Fruit fly (Drosophila melanogaster) whole organism, embryonic: ENCODE results near the gene CG12784.

Source experiments
- Abd-B ChIP-seq: fragments of 200-800 bp; sonication (Bioruptor generic); optimal IDR thresholded peaks from 2 replicates; lab custom pipeline; 2018; ENCODE audit warnings: missing biosample characterization, mild to moderate bottlenecking, missing genetic modification characterization, moderate library complexity
- Bteb2 ChIP-seq: fragments of 200-800 bp; sonication (Bioruptor generic); optimal IDR thresholded peaks from 2 replicates; lab custom pipeline; 2016; ENCODE audit warnings: missing biosample characterization, missing genetic modification characterization
- CG11085 ChIP-seq: fragments of 200-800 bp; sonication (Bioruptor generic); IDR thresholded peaks from 2 replicates; pipeline ENCODE4 v1.3.6; 2022; ENCODE audit warnings: missing biosample characterization, missing genetic modification characterization
- CG15011 ChIP-seq: fragments of 200-800 bp; sonication (Bioruptor generic); optimal IDR thresholded peaks from 3 replicates; lab custom pipeline; 2018; ENCODE audit warnings: missing biosample characterization, mild to moderate bottlenecking, missing genetic modification characterization
- CG17361 ChIP-seq: fragments of 200-800 bp; sonication (Bioruptor generic); IDR thresholded peaks from 3 replicates; pipeline ENCODE4 v1.3.6; 2022; ENCODE audit warnings: missing biosample characterization, missing genetic modification characterization
- CG17612 ChIP-seq: fragments of 200-800 bp; sonication (Bioruptor generic); IDR thresholded peaks from 2 replicates; pipeline ENCODE4 v1.3.6; 2022; ENCODE audit warnings: missing biosample characterization, missing genetic modification characterization
- CG18476 ChIP-seq: fragments of 200-800 bp; sonication (Bioruptor generic); optimal IDR thresholded peaks from 2 replicates; lab custom pipeline; 2016; ENCODE audit warnings: missing biosample characterization, mild to moderate bottlenecking, missing genetic modification characterization
- CG18764 ChIP-seq: fragments of 200-800 bp; sonication (Bioruptor generic); optimal IDR thresholded peaks from 3 replicates; lab custom pipeline; 2016; ENCODE audit warnings: missing biosample characterization, missing genetic modification characterization
- CG33213 ChIP-seq: fragments of 200-800 bp; sonication (Bioruptor generic); optimal IDR thresholded peaks from 3 replicates; lab custom pipeline; 2016; ENCODE audit warnings: missing biosample characterization, missing genetic modification characterization
- CG3407 ChIP-seq: fragments of 200-800 bp; sonication (Bioruptor generic); optimal IDR thresholded peaks from 2 replicates; lab custom pipeline; 2018; ENCODE audit warnings: missing biosample characterization, mild to moderate bottlenecking, missing genetic modification characterization
- CG3838 ChIP-seq: fragments of 200-800 bp; sonication (Bioruptor generic); optimal IDR thresholded peaks from 3 replicates; lab custom pipeline; 2016; ENCODE audit warnings: missing biosample characterization, missing genetic modification characterization
- CG4404 ChIP-seq: fragments of 200-800 bp; sonication (Bioruptor generic); IDR thresholded peaks from 2 replicates; pipeline ENCODE4 v1.3.6; 2022; ENCODE audit warnings: missing biosample characterization, missing genetic modification characterization
- CG4707 ChIP-seq: fragments of 200-800 bp; sonication (Bioruptor generic); optimal IDR thresholded peaks from 2 replicates; lab custom pipeline; 2018; ENCODE audit warnings: missing biosample characterization, mild to moderate bottlenecking, missing genetic modification characterization, moderate library complexity
- CG6683 ChIP-seq: fragments of 200-800 bp; sonication (Bioruptor generic); optimal IDR thresholded peaks from 2 replicates; lab custom pipeline; 2017; ENCODE audit warnings: missing biosample characterization, mild to moderate bottlenecking, missing genetic modification characterization, missing genetic modification reagents
- CG7271 ChIP-seq: fragments of 200-800 bp; sonication (Bioruptor generic); optimal IDR thresholded peaks from 2 replicates; lab custom pipeline; 2018; ENCODE audit warnings: missing biosample characterization, mild to moderate bottlenecking, missing genetic modification characterization, moderate library complexity
- CG8290 ChIP-seq, 3 experiments: fragments of 200-800 bp; sonication (Bioruptor generic); optimal IDR thresholded peaks; 2 replicates each; lab custom pipeline; 2016 to 2019; ENCODE audit warnings: missing biosample characterization in 3 of 3, missing genetic modification characterization in 3 of 3, mild to moderate bottlenecking in 2 of 3, moderate library complexity in 1 of 3
- CG8359 ChIP-seq: fragments of 200-800 bp; sonication (Bioruptor generic); optimal IDR thresholded peaks from 2 replicates; lab custom pipeline; 2017; ENCODE audit warnings: missing biosample characterization, mild to moderate bottlenecking, missing genetic modification characterization, borderline replicate concordance
- CG9797 ChIP-seq: fragments of 200-800 bp; sonication (Bioruptor generic); optimal IDR thresholded peaks from 3 replicates; lab custom pipeline; 2018; ENCODE audit warnings: missing biosample characterization, mild to moderate bottlenecking, missing genetic modification characterization
- D19A ChIP-seq: fragments of 200-800 bp; optimal IDR thresholded peaks from 3 replicates; lab custom pipeline; 2019; ENCODE audit warnings: missing biosample characterization, mild to moderate bottlenecking, missing genetic modification characterization, moderate library complexity
- Dip3 ChIP-seq: fragments of 200-800 bp; sonication (Bioruptor generic); optimal IDR thresholded peaks from 3 replicates; lab custom pipeline; 2016; ENCODE audit warnings: missing biosample characterization, missing genetic modification characterization
- Doc3 ChIP-seq: fragments of 200-800 bp; sonication (Bioruptor generic); IDR thresholded peaks from 3 replicates; pipeline ENCODE4 v1.3.6; 2022; ENCODE audit warnings: missing biosample characterization, missing genetic modification characterization; ENCODE audit not compliant: partially characterized antibody
- E2f2 ChIP-seq: fragments of 200-800 bp; sonication (Bioruptor generic); IDR thresholded peaks from 2 replicates; pipeline ENCODE4 v1.3.6; 2022; ENCODE audit warnings: missing biosample characterization, missing genetic modification characterization
- Gsc ChIP-seq: fragments of 200-800 bp; sonication (Bioruptor generic); IDR thresholded peaks from 2 replicates; pipeline ENCODE4 v1.3.6; 2022; ENCODE audit warnings: missing biosample characterization, missing genetic modification characterization
- H2.0 ChIP-seq: fragments of 200-800 bp; sonication (Bioruptor generic); IDR thresholded peaks from 2 replicates; pipeline ENCODE4 v1.3.6; 2022; ENCODE audit warnings: missing biosample characterization, missing genetic modification characterization
- Hand ChIP-seq: fragments of 200-800 bp; sonication (Bioruptor generic); optimal IDR thresholded peaks from 2 replicates; lab custom pipeline; 2017; ENCODE audit warnings: mild to moderate bottlenecking, missing biosample characterization, missing genetic modification reagents, missing genetic modification characterization
- Hey ChIP-seq: fragments of 200-800 bp; sonication (Bioruptor generic); optimal IDR thresholded peaks from 3 replicates; lab custom pipeline; 2018; ENCODE audit warnings: missing biosample characterization, mild to moderate bottlenecking, missing genetic modification characterization
- Nf-YB ChIP-seq: fragments of 200-800 bp; sonication (Bioruptor generic); optimal IDR thresholded peaks from 3 replicates; lab custom pipeline; 2019; ENCODE audit warnings: missing biosample characterization, mild to moderate bottlenecking, missing genetic modification characterization, moderate library complexity
- Oaz ChIP-seq: fragments of 200-800 bp; sonication (Bioruptor generic); IDR thresholded peaks from 2 replicates; pipeline ENCODE4 v1.3.6; 2022; ENCODE audit warnings: missing biosample characterization, missing genetic modification characterization
- Rfx ChIP-seq: fragments of 200-800 bp; sonication (Bioruptor generic); IDR thresholded peaks from 2 replicates; pipeline ENCODE4 v1.3.6; 2022; ENCODE audit warnings: missing biosample characterization, missing genetic modification characterization
- bigmax ChIP-seq: fragments of 200-800 bp; sonication (Bioruptor generic); optimal IDR thresholded peaks from 2 replicates; lab custom pipeline; 2018; ENCODE audit warnings: missing biosample characterization, mild to moderate bottlenecking, missing genetic modification characterization
- cas ChIP-seq: fragments of 200-800 bp; sonication (Bioruptor generic); IDR thresholded peaks from 2 replicates; pipeline ENCODE4 v1.3.6; 2022; ENCODE audit warnings: missing biosample characterization, missing genetic modification characterization
- croc ChIP-seq: fragments of 200-800 bp; sonication (Bioruptor generic); conservative IDR thresholded peaks from 3 replicates; pipeline ENCODE4 v1.3.6; 2022; ENCODE audit warnings: missing biosample characterization, missing genetic modification characterization
- da ChIP-seq: fragments of 200-800 bp; sonication (Bioruptor generic); optimal IDR thresholded peaks from 2 replicates; lab custom pipeline; 2016; ENCODE audit warnings: missing biosample characterization, missing genetic modification characterization
- dan ChIP-seq: fragments of 200-800 bp; sonication (Bioruptor generic); IDR thresholded peaks from 2 replicates; pipeline ENCODE4 v1.3.6; 2022; ENCODE audit warnings: missing biosample characterization, missing genetic modification characterization
- en ChIP-seq: fragments of 200-800 bp; sonication (Bioruptor generic); optimal IDR thresholded peaks from 2 replicates; lab custom pipeline; 2016; ENCODE audit warnings: missing biosample characterization, missing genetic modification characterization
- fru ChIP-seq: fragments of >200 bp; optimal IDR thresholded peaks from 2 replicates; lab custom pipeline; 2017
- gfzf ChIP-seq: fragments of 200-800 bp; sonication (Bioruptor generic); optimal IDR thresholded peaks from 2 replicates; lab custom pipeline; 2016; ENCODE audit warnings: missing biosample characterization, mild to moderate bottlenecking, missing genetic modification characterization, moderate library complexity
- gsb-n ChIP-seq: fragments of 200-800 bp; sonication (Bioruptor generic); optimal IDR thresholded peaks from 3 replicates; lab custom pipeline; 2018; ENCODE audit warnings: missing biosample characterization, mild to moderate bottlenecking, missing genetic modification characterization
- hkb ChIP-seq, 2 experiments: fragments of 200-800 bp in 1 of 2; fragments of >200 bp in 1 of 2; sonication (Bioruptor generic) in 1 of 2; IDR thresholded peaks in 1 of 2; optimal IDR thresholded peaks in 1 of 2; 2 replicates each; pipeline versions ENCODE4 v1.3.6 to Lab custom; 2017 to 2022; ENCODE audit warnings: missing biosample characterization in 1 of 2, missing genetic modification characterization in 1 of 2
- kah ChIP-seq: fragments of 200-800 bp; sonication (Bioruptor generic); optimal IDR thresholded peaks from 2 replicates; lab custom pipeline; 2018; ENCODE audit warnings: missing biosample characterization, mild to moderate bottlenecking, missing genetic modification characterization
- kni ChIP-seq: fragments of 200-800 bp; sonication (Bioruptor generic); optimal IDR thresholded peaks from 3 replicates; lab custom pipeline; 2017; ENCODE audit warnings: mild to moderate bottlenecking, missing biosample characterization, missing genetic modification reagents, missing genetic modification characterization
- pho ChIP-seq: fragments of 200-800 bp; sonication (Bioruptor generic); optimal IDR thresholded peaks from 2 replicates; lab custom pipeline; 2016; ENCODE audit warnings: missing biosample characterization, missing genetic modification characterization
- phol ChIP-seq: fragments of 200-800 bp; sonication (Bioruptor generic); optimal IDR thresholded peaks from 3 replicates; lab custom pipeline; 2018; ENCODE audit warnings: missing biosample characterization, mild to moderate bottlenecking, missing genetic modification characterization, moderate library complexity
- pros ChIP-seq: fragments of 200-800 bp; sonication (Bioruptor generic); optimal IDR thresholded peaks from 3 replicates; lab custom pipeline; 2019; ENCODE audit warnings: missing biosample characterization, mild to moderate bottlenecking, missing genetic modification characterization, moderate library complexity
- sd ChIP-seq: fragments of 200-800 bp; sonication (Bioruptor generic); optimal IDR thresholded peaks from 3 replicates; lab custom pipeline; 2018; ENCODE audit warnings: missing biosample characterization, mild to moderate bottlenecking, missing genetic modification characterization, moderate library complexity
- seq ChIP-seq: fragments of 200-800 bp; sonication (Bioruptor generic); IDR thresholded peaks from 2 replicates; pipeline ENCODE4 v1.3.6; 2022; ENCODE audit warnings: missing biosample characterization, missing genetic modification characterization
- slbo ChIP-seq: fragments of 200-800 bp; sonication (Bioruptor generic); IDR thresholded peaks from 2 replicates; pipeline ENCODE4 v1.3.6; 2022; ENCODE audit warnings: missing biosample characterization, missing genetic modification characterization
- tio ChIP-seq: fragments of 200-800 bp; sonication (Bioruptor generic); optimal IDR thresholded peaks from 2 replicates; lab custom pipeline; 2017; ENCODE audit warnings: missing biosample characterization, missing genetic modification characterization, inconsistent platforms
- yki ChIP-seq: fragments of >200 bp; optimal IDR thresholded peaks from 3 replicates; lab custom pipeline; 2018

CG12784 gene

dm6 chr3R:15803502-15804461, 40.9 kb downstream of the CG12784 start, which contains the start of gene alpha-Man-IIb (continued):
- no peak for TF ChIP-seq pros (GFP tag; lab: Kevin White, UChicago)
- TF ChIP-seq gsb-n (tag; lab: Kevin White, UChicago) = peak; percentile 55
- peak; percentile 43; the same call in 2 of the 3 replicates for TF ChIP-seq CG17361 (GFP tag; lab: Robert Waterston, UW)
- TF ChIP-seq CG8359 (GFP tag; lab: Kevin White, UChicago) = no peak
- TF ChIP-seq da (GFP tag; lab: Kevin White, UChicago) = no peak
- TF ChIP-seq CG7271 = no peak
- TF ChIP-seq pho (GFP tag; lab: Kevin White, UChicago) = no peak
- peak; percentile 17 for TF ChIP-seq Nf-YB
- peak; percentile 54 for TF ChIP-seq Rfx
- TF ChIP-seq CG8290 (GFP tag; optimal IDR thresholded peaks at IDR 0.05; lab: Kevin White, UChicago) = no peak
- no peak for TF ChIP-seq CG8290 (tag; optimal IDR thresholded peaks at IDR 0.05; lab: Kevin White, UChicago)
- no peak for TF ChIP-seq seq
- no peak for TF ChIP-seq CG17612 (GFP tag; lab: Robert Waterston, UW)
- TF ChIP-seq Bteb2 (GFP tag; lab: Kevin White, UChicago) = no peak
- peak; percentile 42 for TF ChIP-seq CG33213 (GFP tag; lab: Kevin White, UChicago)
- no peak for TF ChIP-seq CG11085 (GFP tag; lab: Robert Waterston, UW)
- TF ChIP-seq CG9797 (GFP tag; lab: Kevin White, UChicago) = peak; percentile 81
- no peak for TF ChIP-seq CG6683 (GFP tag; lab: Kevin White, UChicago)
- no peak for TF ChIP-seq cas (GFP tag; lab: Robert Waterston, UW)
- peak; percentile 84 for TF ChIP-seq gfzf
- peak; percentile 93 for TF ChIP-seq E2f2 (GFP tag; lab: Robert Waterston, UW)
- TF ChIP-seq Gsc = no peak
- peak; percentile 28 for TF ChIP-seq bigmax
- TF ChIP-seq CG15011 (GFP tag; lab: Kevin White, UChicago) = no peak
- no peak for TF ChIP-seq Dip3 (GFP tag; lab: Kevin White, UChicago)
- TF ChIP-seq en (GFP tag; lab: Kevin White, UChicago) = no peak
- no peak for TF ChIP-seq yki (lab: Kevin White, UChicago)
- no peak for TF ChIP-seq hkb (optimal IDR thresholded peaks at IDR 0.05; lab: Kevin White, UChicago)
- TF ChIP-seq hkb (GFP tag; IDR thresholded peaks at IDR 0.05; lab: Robert Waterston, UW) = no peak
- TF ChIP-seq CG18476 (GFP tag; lab: Kevin White, UChicago) = peak; percentile 4
- TF ChIP-seq fru (lab: Kevin White, UChicago) = no peak
- TF ChIP-seq Abd-B = peak; percentile 71
- TF ChIP-seq dan (GFP tag; lab: Robert Waterston, UW) = no peak
- TF ChIP-seq phol (tag; lab: Kevin White, UChicago) = peak; percentile 44
- no peak for TF ChIP-seq CG3407 (GFP tag; lab: Kevin White, UChicago)
- no peak for TF ChIP-seq kah
- no peak for TF ChIP-seq H2.0 (GFP tag; lab: Robert Waterston, UW)
- TF ChIP-seq D19A (tag; lab: Kevin White, UChicago) = no peak
- peak; percentile 50; the same call in 1 of the 2 replicates for TF ChIP-seq slbo (GFP tag; lab: Robert Waterston, UW)
- TF ChIP-seq CG4707 (GFP tag; lab: Kevin White, UChicago) = no peak
- TF ChIP-seq sd = no peak
- peak; percentile 92 for TF ChIP-seq Doc3 (GFP tag; lab: Robert Waterston, UW)
- TF ChIP-seq CG18764 = no peak
- no peak for TF ChIP-seq Hand
- TF ChIP-seq CG3838 = no peak
- no peak for TF ChIP-seq Oaz
- TF ChIP-seq CG4404 = no peak
- no peak for TF ChIP-seq Hey (tag; lab: Kevin White, UChicago)
- TF ChIP-seq kni = no peak
- TF ChIP-seq croc (GFP tag; lab: Robert Waterston, UW) = no peak
- TF ChIP-seq tio (GFP tag; lab: Kevin White, UChicago) = no peak
